Fruit fly (Drosophila melanogaster) whole organism: ENCODE results near the gene Msh6.

Experiments
- CG8478 ChIP-seq: fragments of >200 bp; optimal IDR thresholded peaks from 2 replicates; lab custom pipeline; 2018; ENCODE audit warnings: inconsistent platforms
- Dll ChIP-seq: fragments of >200 bp; optimal IDR thresholded peaks from 2 replicates; lab custom pipeline; 2017
- EcR ChIP-seq, 2 experiments: fragments of >200 bp; optimal IDR thresholded peaks; 2 replicates each; lab custom pipeline; 2017; ENCODE audit warnings: missing biosample characterization in 2 of 2, missing genetic modification characterization in 2 of 2, missing genetic modification reagents in 2 of 2
- pan ChIP-seq: fragments of >200 bp; optimal IDR thresholded peaks from 2 replicates; lab custom pipeline; 2017
- psq ChIP-seq: fragments of >200 bp; optimal IDR thresholded peaks from 2 replicates; lab custom pipeline; 2017
- usp ChIP-seq: fragments of >200 bp; optimal IDR thresholded peaks from 2 replicates; lab custom pipeline; 2017; ENCODE audit warnings: missing biosample characterization, missing genetic modification characterization, mixed read lengths

The Msh6 gene

dm6 chr3L:15171769-15172403 is 13.5 kb upstream of the Msh6 start:
- TF ChIP-seq usp (GFP tag; lab: Kevin White, UChicago) (no peak), pan (no peak), Dll (no peak), CG8478 (lab: Kevin White, UChicago) (no peak), EcR (GFP tag; optimal IDR thresholded peaks at IDR 0.05; lab: Kevin White, UChicago) (no peak), psq (lab: Kevin White, UChicago) (no peak)

DNA sequence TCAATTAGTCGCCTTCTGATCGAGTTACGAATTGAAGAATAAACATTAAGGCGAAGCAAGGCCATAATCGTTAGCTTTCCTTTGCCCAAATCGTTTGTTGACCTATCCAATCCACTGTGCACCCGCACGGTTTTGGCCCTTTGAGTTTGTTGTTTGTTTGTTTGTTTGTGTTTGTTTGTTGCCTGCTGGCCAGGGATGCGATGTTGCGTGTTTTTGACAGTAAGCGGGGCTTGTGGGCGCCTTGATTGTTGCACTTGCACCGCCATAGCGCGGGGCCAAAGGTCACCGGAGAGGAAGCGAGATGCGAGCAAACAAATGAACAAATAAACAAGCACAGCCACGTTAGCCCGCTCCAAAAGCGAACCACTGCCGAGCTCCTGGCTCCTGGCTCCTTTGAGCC is 11.4 kb upstream of the Msh6 start:
- TF ChIP-seq EcR (GFP tag; optimal IDR thresholded peaks at IDR 0.05; lab: Kevin White, UChicago), result no peak
- no peak for TF ChIP-seq usp (GFP tag; lab: Kevin White, UChicago)
- TF ChIP-seq psq (lab: Kevin White, UChicago), result no peak
- no peak for TF ChIP-seq CG8478 (lab: Kevin White, UChicago)
- TF ChIP-seq pan, result no peak
- no peak for TF ChIP-seq Dll

- no peak for TF ChIP-seq EcR (GFP tag; optimal IDR thresholded peaks at IDR 0.05; lab: Kevin White, UChicago)
- TF ChIP-seq Dll, result peak; percentile 23
Observed at dm6 chr3L:15169010-15169409, 10.6 kb upstream of the Msh6 start.

dm6 chr3L:15163414-15163813 is 5.1 kb upstream of the Msh6 start, which contains the start of gene CG7011:
TSS of gene CG7011 (minus strand) at chr3L:15163628.
- TF ChIP-seq CG8478 (lab: Kevin White, UChicago), result no peak
- TF ChIP-seq psq (lab: Kevin White, UChicago), result no peak
- no peak for TF ChIP-seq pan

- TF ChIP-seq pan (no peak), EcR (GFP tag; optimal IDR thresholded peaks at IDR 0.05; lab: Kevin White, UChicago) (no peak), psq (lab: Kevin White, UChicago) (no peak), CG8478 (lab: Kevin White, UChicago) (no peak), Dll (no peak), usp (GFP tag; lab: Kevin White, UChicago) (no peak)
Observed at dm6 chr3L:15162988-15163387, 4.6 kb upstream of the Msh6 start.

- TF ChIP-seq psq (lab: Kevin White, UChicago) (no peak), pan (no peak), EcR (GFP tag; optimal IDR thresholded peaks at IDR 0.05; lab: Kevin White, UChicago) (no peak)
Observed at dm6 chr3L:15162005-15162404, 3.6 kb upstream of the Msh6 start.

- TF ChIP-seq usp (GFP tag; lab: Kevin White, UChicago) (no peak), psq (lab: Kevin White, UChicago) (no peak), CG8478 (lab: Kevin White, UChicago) (no peak)
Observed at dm6 chr3L:15161549-15161948, 3.2 kb upstream of the Msh6 start, which contains the start of gene CG6878. TSS of gene CG6878 (plus strand) at chr3L:15161817.

- TF ChIP-seq usp (GFP tag; lab: Kevin White, UChicago) (no peak), EcR (GFP tag; optimal IDR thresholded peaks at IDR 0.05; lab: Kevin White, UChicago) (no peak), pan (no peak), CG8478 (lab: Kevin White, UChicago) (no peak), psq (lab: Kevin White, UChicago) (no peak), Dll (no peak)
Observed at dm6 chr3L:15150028-15150427, 8.3 kb downstream of the Msh6 start.

DNA sequence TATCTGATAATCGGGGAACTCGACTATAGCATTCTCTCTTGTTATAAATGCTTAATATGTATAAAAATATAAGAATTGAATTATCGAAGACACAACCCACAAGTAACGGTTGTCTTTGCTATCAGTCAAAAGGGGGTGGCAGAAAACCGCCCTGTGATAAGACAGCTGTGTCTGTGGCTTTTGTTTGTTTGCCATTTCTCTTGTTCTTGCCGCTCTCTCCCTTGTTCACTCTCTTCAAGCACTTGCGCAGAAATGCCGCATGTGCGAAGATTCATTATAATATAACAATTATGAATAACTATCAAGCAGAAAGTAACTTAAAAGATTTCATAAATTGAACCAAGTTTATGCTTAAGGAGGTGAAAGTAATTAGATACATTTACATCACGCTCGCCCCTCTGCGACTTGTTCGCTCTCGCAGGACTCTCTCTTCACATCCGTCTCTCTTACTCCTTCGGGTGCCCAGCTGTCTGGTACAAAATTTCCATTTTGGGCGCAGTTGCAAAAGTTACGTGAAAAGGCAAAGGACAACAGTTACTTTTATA is 11.6 kb downstream of the Msh6 start, which contains the start of gene FucTA:
Gene FucTA, plus strand, starts transcription at position 495 of the 545 bp plus-strand sequence.
- no peak for TF ChIP-seq psq (lab: Kevin White, UChicago)
- no peak for TF ChIP-seq pan
- no peak for TF ChIP-seq usp (GFP tag; lab: Kevin White, UChicago)
- no peak for TF ChIP-seq Dll
- TF ChIP-seq CG8478 (lab: Kevin White, UChicago), result no peak
- TF ChIP-seq EcR (GFP tag; optimal IDR thresholded peaks at IDR 0.05; lab: Kevin White, UChicago), result no peak

dm6 chr3L:15143638-15144600 is 14.4 kb downstream of the Msh6 start, which contains the start of the genes CG32147 and Pex3:
TSS of gene CG32147 (minus strand) at chr3L:15144059.
TSS of gene Pex3 (plus strand) at chr3L:15144355.
- TF ChIP-seq Dll (no peak), usp (GFP tag; lab: Kevin White, UChicago) (no peak), pan (no peak), EcR (GFP tag; optimal IDR thresholded peaks at IDR 0.05; lab: Kevin White, UChicago) (no peak), CG8478 (lab: Kevin White, UChicago) (no peak), psq (lab: Kevin White, UChicago) (no peak)

dm6 chr3L:15143108-15143507 is 15.3 kb downstream of the Msh6 start:
- TF ChIP-seq CG8478 (lab: Kevin White, UChicago) (no peak), psq (lab: Kevin White, UChicago) (no peak), pan (no peak), usp (GFP tag; lab: Kevin White, UChicago) (no peak), Dll (no peak), EcR (GFP tag; optimal IDR thresholded peaks at IDR 0.05; lab: Kevin White, UChicago) (no peak)
